Fruit fly (Drosophila melanogaster) whole organism, pupa: ENCODE measurements around the gene obst-H.
A peak's percentile ranks its signal among the peaks of the same experiment; 100 is the strongest.

Experiments
- CG10348 ChIP-seq: fragments of 200-800 bp; sonication (Bioruptor generic); IDR thresholded peaks from 2 replicates; pipeline ENCODE4 v1.3.6; 2022; ENCODE audit warnings: missing biosample characterization, missing genetic modification characterization
- CG12605 ChIP-seq: fragments of 200-800 bp; sonication (Bioruptor generic); IDR thresholded peaks from 2 replicates; pipeline ENCODE4 v1.3.6; 2022; ENCODE audit warnings: missing biosample characterization, missing genetic modification characterization
- CG13204 ChIP-seq: fragments of 200-800 bp; sonication (Bioruptor generic); optimal IDR thresholded peaks from 2 replicates; lab custom pipeline; 2018; ENCODE audit warnings: missing biosample characterization, mild to moderate bottlenecking, missing genetic modification characterization, moderate library complexity
- CG14655 ChIP-seq: fragments of 200-800 bp; sonication (Bioruptor generic); optimal IDR thresholded peaks from 3 replicates; lab custom pipeline; 2017; ENCODE audit warnings: mild to moderate bottlenecking, missing biosample characterization, missing genetic modification reagents, missing genetic modification characterization
- CG15710 ChIP-seq: fragments of 200-800 bp; sonication (Bioruptor generic); optimal IDR thresholded peaks from 2 replicates; lab custom pipeline; 2018; ENCODE audit warnings: missing biosample characterization, mild to moderate bottlenecking, missing genetic modification characterization, moderate library complexity
- CG17806 ChIP-seq: fragments of 200-800 bp; sonication (Bioruptor generic); optimal IDR thresholded peaks from 2 replicates; lab custom pipeline; 2018; ENCODE audit warnings: missing biosample characterization, mild to moderate bottlenecking, missing genetic modification characterization, moderate library complexity
- CG32121 ChIP-seq: fragments of 200-800 bp; sonication (Bioruptor generic); IDR thresholded peaks from 2 replicates; pipeline ENCODE4 v1.3.6; 2022; ENCODE audit warnings: missing biosample characterization, missing genetic modification characterization
- CG34367 ChIP-seq: fragments of 200-800 bp; sonication (Bioruptor generic); optimal IDR thresholded peaks from 2 replicates; lab custom pipeline; 2018; ENCODE audit warnings: missing biosample characterization, mild to moderate bottlenecking, missing genetic modification characterization
- CG4496 ChIP-seq: fragments of 200-800 bp; sonication (Bioruptor generic); IDR thresholded peaks from 3 replicates; pipeline ENCODE4 v1.3.6; 2022; ENCODE audit warnings: missing biosample characterization, missing genetic modification characterization
- CG8159 ChIP-seq: fragments of 200-800 bp; sonication (Bioruptor generic); optimal IDR thresholded peaks from 3 replicates; lab custom pipeline; 2018; ENCODE audit warnings: missing biosample characterization, mild to moderate bottlenecking, missing genetic modification characterization, moderate library complexity
- CG8301 ChIP-seq: fragments of 200-800 bp; sonication (Bioruptor generic); optimal IDR thresholded peaks from 2 replicates; lab custom pipeline; 2018; ENCODE audit warnings: missing biosample characterization, mild to moderate bottlenecking, missing genetic modification characterization
- CG9948 ChIP-seq: fragments of 200-800 bp; sonication (Bioruptor generic); optimal IDR thresholded peaks from 2 replicates; lab custom pipeline; 2018; ENCODE audit warnings: missing biosample characterization, mild to moderate bottlenecking, missing genetic modification characterization, moderate library complexity
- D1 ChIP-seq: fragments of 200-800 bp; sonication (Bioruptor generic); optimal IDR thresholded peaks from 2 replicates; lab custom pipeline; 2018; ENCODE audit warnings: missing biosample characterization, mild to moderate bottlenecking, missing genetic modification characterization, moderate library complexity
- EcR ChIP-seq: fragments of 200-800 bp; sonication (Bioruptor generic); optimal IDR thresholded peaks from 3 replicates; lab custom pipeline; 2019; ENCODE audit warnings: missing biosample characterization, missing genetic modification characterization, mild to moderate bottlenecking, moderate library complexity, missing genetic modification reagents
- Ets98B ChIP-seq: fragments of 200-800 bp; sonication (Bioruptor generic); IDR thresholded peaks from 2 replicates; pipeline ENCODE4 v1.3.6; 2022; ENCODE audit warnings: missing biosample characterization, missing genetic modification characterization
- Pif1A ChIP-seq: fragments of 200-800 bp; sonication (Bioruptor generic); optimal IDR thresholded peaks from 3 replicates; lab custom pipeline; 2016; ENCODE audit warnings: missing biosample characterization, missing genetic modification characterization
- Pif1B ChIP-seq: fragments of 200-800 bp; sonication (Bioruptor generic); optimal IDR thresholded peaks from 3 replicates; lab custom pipeline; 2016; ENCODE audit warnings: missing biosample characterization, missing genetic modification characterization
- Snoo ChIP-seq: fragments of 200-800 bp; sonication (Bioruptor generic); optimal IDR thresholded peaks from 3 replicates; lab custom pipeline; 2017; ENCODE audit warnings: missing biosample characterization, mild to moderate bottlenecking, missing genetic modification characterization, inconsistent platforms
- fd96Ca ChIP-seq: fragments of 200-800 bp; sonication (Bioruptor generic); IDR thresholded peaks from 3 replicates; pipeline ENCODE4 v1.3.6; 2022; ENCODE audit warnings: missing biosample characterization, missing genetic modification characterization
- gl ChIP-seq: fragments of 200-800 bp; sonication (Bioruptor generic); optimal IDR thresholded peaks from 2 replicates; lab custom pipeline; 2018; ENCODE audit warnings: missing biosample characterization, mild to moderate bottlenecking, missing genetic modification characterization
- rn ChIP-seq: fragments of 200-800 bp; sonication (Bioruptor generic); IDR thresholded peaks from 2 replicates; pipeline ENCODE4 v1.3.6; 2022; ENCODE audit warnings: missing biosample characterization, missing genetic modification characterization

obst-H gene

DNA sequence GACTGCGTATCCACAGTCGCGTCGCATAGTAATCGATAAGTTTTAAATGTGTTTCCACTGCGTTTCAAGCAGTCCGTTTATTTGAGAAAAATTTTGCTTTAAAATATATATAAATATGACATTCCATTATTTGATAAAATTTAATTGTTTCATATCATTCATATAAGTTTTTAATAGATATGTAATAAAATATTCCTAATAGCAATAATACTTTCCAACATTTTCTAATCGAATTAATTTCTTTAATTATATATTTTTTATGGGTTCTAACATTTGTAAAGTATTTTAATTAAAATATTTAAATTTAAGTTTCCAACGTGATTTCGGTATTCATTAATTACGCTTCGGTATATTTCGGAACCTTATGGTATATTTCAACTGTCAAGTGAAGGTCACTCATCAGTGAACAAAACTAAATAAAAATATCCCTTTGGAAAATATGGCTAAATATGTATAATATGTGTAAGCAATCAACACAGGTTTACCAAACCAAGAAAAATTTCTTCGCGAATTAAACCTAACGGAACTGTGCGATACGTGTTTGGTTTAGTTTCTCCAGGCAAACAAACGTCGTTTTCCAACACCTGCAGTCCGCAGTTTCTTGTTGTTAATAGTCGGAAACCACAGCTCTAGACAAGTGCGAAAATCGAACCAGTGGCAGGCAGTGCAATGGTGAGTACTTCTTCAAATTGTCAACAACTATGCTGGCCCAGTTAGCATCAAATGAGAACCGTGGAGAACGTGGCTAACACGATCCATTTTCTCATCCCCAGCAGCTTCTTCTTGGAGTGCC lies 34.2 kb upstream of the obst-H start, which contains the start of the genes CG7739 and SCCRO:
Gene CG7739 (minus strand): TSS at position 8 of the 793 bp plus-strand sequence.
Gene SCCRO (plus strand): TSS at position 370 of the 793 bp plus-strand sequence.
- peak; percentile 58 for TF ChIP-seq CG17806
- peak; percentile 42 for TF ChIP-seq Snoo
- peak; percentile 3 for TF ChIP-seq CG8301 (tag; lab: Kevin White, UChicago)
- TF ChIP-seq CG10348 (GFP tag; lab: Robert Waterston, UW): no peak
- peak; percentile 62 for TF ChIP-seq Ets98B (GFP tag; lab: Robert Waterston, UW)
- peak; percentile 9 for TF ChIP-seq CG34367 (tag; lab: Kevin White, UChicago)
- no peak for TF ChIP-seq Pif1B (GFP tag; lab: Kevin White, UChicago)
- TF ChIP-seq CG15710 (tag; lab: Kevin White, UChicago): peak; percentile 51
- 0 out of 3 replicates have a peak, but pooled peaks have one; percentile 49 for TF ChIP-seq fd96Ca
- TF ChIP-seq CG9948 (tag; lab: Kevin White, UChicago): peak; percentile 58
- no peak for TF ChIP-seq CG13204 (GFP tag; lab: Kevin White, UChicago)
- no peak for TF ChIP-seq EcR (GFP tag; lab: Kevin White, UChicago)
- TF ChIP-seq Pif1A (GFP tag; lab: Kevin White, UChicago): no peak
- peak; percentile 25 for TF ChIP-seq CG8159 (tag; lab: Kevin White, UChicago)
- TF ChIP-seq CG12605 (GFP tag; lab: Robert Waterston, UW): 0 out of 2 replicates have a peak, but pooled peaks have one; percentile 51
- no peak for TF ChIP-seq rn (GFP tag; lab: Robert Waterston, UW)
- TF ChIP-seq CG32121 (GFP tag; lab: Robert Waterston, UW): peak; percentile 57; the same call in 1 of the 2 replicates
- no peak for TF ChIP-seq gl (tag; lab: Kevin White, UChicago)
- peak; percentile 45 for TF ChIP-seq D1 (tag; lab: Kevin White, UChicago)
- no peak for TF ChIP-seq CG14655 (GFP tag; lab: Kevin White, UChicago)
- TF ChIP-seq CG4496: peak; percentile 71; the same call in 2 of the 3 replicates
- TF ChIP-seq, all 21 proteins: peak for 13

DNA sequence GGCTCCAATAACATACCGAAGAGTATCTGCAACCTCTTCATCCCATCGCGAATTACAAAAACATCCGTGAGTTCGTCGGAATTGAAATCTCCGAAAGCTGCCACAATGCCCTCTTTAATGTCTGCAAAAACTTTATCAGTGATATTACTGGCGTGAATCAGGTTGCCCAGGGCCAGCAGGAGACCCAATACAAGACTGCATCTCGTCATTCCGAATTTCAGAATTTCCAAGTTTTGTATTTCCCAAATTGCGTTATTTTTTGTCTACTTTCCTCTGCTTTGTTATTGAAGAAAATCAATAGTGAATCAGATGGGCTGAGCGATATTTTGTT lies 33.6 kb upstream of the obst-H start:
- no peak for TF ChIP-seq CG10348 (GFP tag; lab: Robert Waterston, UW)
- TF ChIP-seq CG9948 (tag; lab: Kevin White, UChicago): no peak
- no peak for TF ChIP-seq fd96Ca
- no peak for TF ChIP-seq CG12605 (GFP tag; lab: Robert Waterston, UW)
- TF ChIP-seq D1 (tag; lab: Kevin White, UChicago): no peak
- no peak for TF ChIP-seq Snoo
- no peak for TF ChIP-seq CG15710 (tag; lab: Kevin White, UChicago)
- TF ChIP-seq CG4496: no peak; the same call in 2 of the 3 replicates
- no peak for TF ChIP-seq CG8301 (tag; lab: Kevin White, UChicago)
- TF ChIP-seq gl (tag; lab: Kevin White, UChicago): no peak
- no peak for TF ChIP-seq CG14655 (GFP tag; lab: Kevin White, UChicago)
- no peak for TF ChIP-seq Pif1A (GFP tag; lab: Kevin White, UChicago)
- TF ChIP-seq rn (GFP tag; lab: Robert Waterston, UW): no peak
- TF ChIP-seq CG32121 (GFP tag; lab: Robert Waterston, UW): no peak

- TF ChIP-seq EcR (GFP tag; lab: Kevin White, UChicago) (peak; percentile 44), Pif1B (GFP tag; lab: Kevin White, UChicago) (no peak), CG15710 (tag; lab: Kevin White, UChicago) (peak; percentile 25), CG14655 (GFP tag; lab: Kevin White, UChicago) (peak; percentile 94), Pif1A (GFP tag; lab: Kevin White, UChicago) (peak; percentile 89), gl (tag; lab: Kevin White, UChicago) (peak; percentile 99), fd96Ca (no peak), CG13204 (GFP tag; lab: Kevin White, UChicago) (no peak), CG10348 (GFP tag; lab: Robert Waterston, UW) (no peak), rn (GFP tag; lab: Robert Waterston, UW) (peak; percentile 82), Snoo (no peak), CG17806 (no peak), CG32121 (GFP tag; lab: Robert Waterston, UW) (peak; percentile 93), CG34367 (tag; lab: Kevin White, UChicago) (no peak), CG8159 (tag; lab: Kevin White, UChicago) (peak; percentile 75), D1 (tag; lab: Kevin White, UChicago) (peak; percentile 64), CG4496 (peak; percentile 96), CG9948 (tag; lab: Kevin White, UChicago) (peak; percentile 51), CG8301 (tag; lab: Kevin White, UChicago) (peak; percentile 90), CG12605 (GFP tag; lab: Robert Waterston, UW) (peak; percentile 92), Ets98B (GFP tag; lab: Robert Waterston, UW) (peak; percentile 94)
- TF ChIP-seq, all 21 proteins: peak for 14
Observed at dm6 chr3L:15553993-15554644, 25.1 kb upstream of the obst-H start, which contains the start of gene AGO2. TSS of gene AGO2 (plus strand) at chr3L:15554113.

DNA sequence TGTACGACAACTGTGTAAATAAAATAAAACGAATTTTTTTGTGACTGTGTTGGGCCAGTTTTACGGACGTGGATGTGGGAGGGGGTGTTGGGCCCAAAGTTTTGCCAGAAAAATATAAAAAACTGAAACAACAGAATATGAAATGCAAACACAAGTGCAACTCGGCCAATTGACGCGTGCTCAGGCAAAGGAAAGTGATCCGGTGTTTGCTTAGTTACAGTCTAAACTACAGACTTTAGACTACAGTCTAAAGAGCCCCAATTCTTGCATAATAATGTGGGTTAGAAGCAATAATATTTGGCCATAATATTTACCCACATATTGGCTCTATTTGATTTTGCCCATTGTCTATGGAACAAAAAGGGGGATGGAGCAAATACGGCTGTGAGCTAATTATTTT lies 19.8 kb upstream of the obst-H start:
- TF ChIP-seq CG17806 (no peak), Snoo (no peak), Pif1B (GFP tag; lab: Kevin White, UChicago) (no peak)
- TF ChIP-seq, all 21 proteins: peak for 0
